Worm (Caenorhabditis elegans) whole organism, mixed stage, embryonic: ENCODE measurements around the gene ncx-9.

ENCODE experiments used
- M03D4.4 ChIP-seq: sonication (generic microtip); optimal IDR thresholded peaks from 2 replicates; lab custom pipeline; 2017; ENCODE audit warnings: mild to moderate bottlenecking, missing genetic modification characterization, missing compliant biosample characterization
- bed-3 ChIP-seq: fragments of 200-800 bp; sonication (Bioruptor generic); optimal IDR thresholded peaks from 3 replicates; lab custom pipeline; 2018; ENCODE audit warnings: mild to moderate bottlenecking, missing genetic modification characterization, moderate library complexity, missing compliant biosample characterization
- blmp-1 ChIP-seq: fragments of 150-350 bp; optimal IDR thresholded peaks from 2 replicates; lab custom pipeline; 2014; ENCODE audit warnings: missing biosample characterization, missing genetic modification characterization
- ceh-39 ChIP-seq: fragments of 150-350 bp; optimal IDR thresholded peaks from 2 replicates; lab custom pipeline; 2014; ENCODE audit warnings: missing biosample characterization, missing genetic modification characterization
- ceh-43 ChIP-seq: fragments of 200-800 bp; sonication (Bioruptor generic); optimal IDR thresholded peaks from 2 replicates; lab custom pipeline; 2018; ENCODE audit warnings: mild to moderate bottlenecking, missing genetic modification characterization, moderate library complexity, missing compliant biosample characterization
- ceh-83 ChIP-seq: fragments of 200-800 bp; sonication (Bioruptor generic); optimal IDR thresholded peaks from 2 replicates; lab custom pipeline; 2018; ENCODE audit warnings: mild to moderate bottlenecking, missing genetic modification characterization, missing compliant biosample characterization
- ces-1 ChIP-seq: fragments of 150-350 bp; optimal IDR thresholded peaks from 2 replicates; lab custom pipeline; 2014; ENCODE audit warnings: missing biosample characterization, missing genetic modification reagents, missing genetic modification characterization
- cnd-1 ChIP-seq: fragments of 200-800 bp; sonication (Bioruptor generic); optimal IDR thresholded peaks from 2 replicates; lab custom pipeline; 2018; ENCODE audit warnings: mild to moderate bottlenecking, missing genetic modification characterization, missing compliant biosample characterization
- drap-1 ChIP-seq: fragments of 200-800 bp; sonication (Bioruptor generic); optimal IDR thresholded peaks from 3 replicates; lab custom pipeline; 2018; ENCODE audit warnings: mild to moderate bottlenecking, missing genetic modification characterization, missing compliant biosample characterization
- elt-3 ChIP-seq: fragments of 150-350 bp; optimal IDR thresholded peaks from 2 replicates; lab custom pipeline; 2014; ENCODE audit warnings: missing biosample characterization, missing genetic modification characterization
- flh-1 ChIP-seq: fragments of 200-800 bp; sonication (Bioruptor generic); optimal IDR thresholded peaks from 2 replicates; lab custom pipeline; 2018; ENCODE audit warnings: mild to moderate bottlenecking, missing genetic modification characterization, moderate library complexity, missing compliant biosample characterization
- ham-2 ChIP-seq: fragments of 200-800 bp; sonication (Bioruptor generic); optimal IDR thresholded peaks from 2 replicates; lab custom pipeline; 2018; ENCODE audit warnings: mild to moderate bottlenecking, missing genetic modification characterization, missing compliant biosample characterization
- hlh-1 ChIP-seq: fragments of 150-350 bp; optimal IDR thresholded peaks from 2 replicates; lab custom pipeline; 2014; ENCODE audit warnings: missing biosample characterization, missing genetic modification reagents, missing genetic modification characterization
- lin-13 ChIP-seq: fragments of 150-350 bp; optimal IDR thresholded peaks from 2 replicates; lab custom pipeline; 2014; ENCODE audit warnings: missing biosample characterization, missing genetic modification characterization
- lin-32 ChIP-seq: fragments of 200-800 bp; sonication (Bioruptor generic); optimal IDR thresholded peaks from 2 replicates; lab custom pipeline; 2018; ENCODE audit warnings: mild to moderate bottlenecking, missing genetic modification characterization, missing compliant biosample characterization
- lsy-2 ChIP-seq: fragments of 150-350 bp; optimal IDR thresholded peaks from 2 replicates; lab custom pipeline; 2014; ENCODE audit warnings: missing biosample characterization, missing genetic modification characterization
- mab-5 ChIP-seq: fragments of 150-350 bp; optimal IDR thresholded peaks from 2 replicates; lab custom pipeline; 2014; ENCODE audit warnings: missing biosample characterization, missing genetic modification characterization
- mep-1 ChIP-seq: fragments of 150-350 bp; optimal IDR thresholded peaks from 2 replicates; lab custom pipeline; 2017; ENCODE audit warnings: missing biosample characterization, missing genetic modification reagents, missing genetic modification characterization, inconsistent platforms
- mls-2 ChIP-seq: sonication (generic microtip); optimal IDR thresholded peaks from 2 replicates; lab custom pipeline; 2016; ENCODE audit warnings: mild to moderate bottlenecking, missing genetic modification characterization, moderate library complexity, missing compliant biosample characterization
- nhr-12 ChIP-seq: fragments of 150-350 bp; optimal IDR thresholded peaks from 2 replicates; lab custom pipeline; 2014; ENCODE audit warnings: missing biosample characterization, missing genetic modification characterization
- nhr-2 ChIP-seq: fragments of 150-350 bp; optimal IDR thresholded peaks from 2 replicates; lab custom pipeline; 2014; ENCODE audit warnings: missing biosample characterization, missing genetic modification characterization
- nhr-237 ChIP-seq: fragments of 150-350 bp; optimal IDR thresholded peaks from 2 replicates; lab custom pipeline; 2014; ENCODE audit warnings: missing biosample characterization, missing genetic modification characterization
- nhr-76 ChIP-seq: sonication (generic microtip); optimal IDR thresholded peaks from 2 replicates; lab custom pipeline; 2017; ENCODE audit warnings: missing biosample characterization, missing genetic modification characterization
- pha-4 ChIP-seq: fragments of 150-350 bp; optimal IDR thresholded peaks from 2 replicates; lab custom pipeline; 2018; ENCODE audit warnings: missing biosample characterization, missing genetic modification reagents, missing genetic modification characterization
- sem-2 ChIP-seq: fragments of 200-800 bp; sonication (Bioruptor generic); optimal IDR thresholded peaks from 2 replicates; lab custom pipeline; 2018; ENCODE audit warnings: mild to moderate bottlenecking, missing genetic modification characterization, missing compliant biosample characterization
- snpc-4 ChIP-seq: fragments of 150-350 bp; optimal IDR thresholded peaks from 2 replicates; lab custom pipeline; 2014; ENCODE audit warnings: missing biosample characterization, missing genetic modification characterization
- sptf-1 ChIP-seq: sonication (generic microtip); optimal IDR thresholded peaks from 2 replicates; lab custom pipeline; 2017; ENCODE audit warnings: mild to moderate bottlenecking, missing genetic modification characterization, moderate library complexity, missing compliant biosample characterization
- tbx-8 ChIP-seq: fragments of 200-800 bp; sonication (Bioruptor generic); optimal IDR thresholded peaks from 2 replicates; lab custom pipeline; 2018; ENCODE audit warnings: mild to moderate bottlenecking, missing genetic modification characterization, moderate library complexity, missing compliant biosample characterization
- unc-120 ChIP-seq: sonication (generic microtip); optimal IDR thresholded peaks from 2 replicates; lab custom pipeline; 2017; ENCODE audit warnings: missing genetic modification characterization, missing compliant biosample characterization; ENCODE audit not compliant: poor library complexity, severe bottlenecking
- unc-39 ChIP-seq: fragments of 150-350 bp; optimal IDR thresholded peaks from 2 replicates; lab custom pipeline; 2014; ENCODE audit warnings: missing biosample characterization, missing genetic modification characterization
- zip-8 ChIP-seq: fragments of 150-350 bp; optimal IDR thresholded peaks from 2 replicates; lab custom pipeline; 2014; ENCODE audit warnings: missing biosample characterization, missing genetic modification characterization
- ztf-11 ChIP-seq: fragments of 150-350 bp; optimal IDR thresholded peaks from 2 replicates; lab custom pipeline; 2014; ENCODE audit warnings: missing biosample characterization, missing genetic modification characterization

ncx-9 gene

DNA sequence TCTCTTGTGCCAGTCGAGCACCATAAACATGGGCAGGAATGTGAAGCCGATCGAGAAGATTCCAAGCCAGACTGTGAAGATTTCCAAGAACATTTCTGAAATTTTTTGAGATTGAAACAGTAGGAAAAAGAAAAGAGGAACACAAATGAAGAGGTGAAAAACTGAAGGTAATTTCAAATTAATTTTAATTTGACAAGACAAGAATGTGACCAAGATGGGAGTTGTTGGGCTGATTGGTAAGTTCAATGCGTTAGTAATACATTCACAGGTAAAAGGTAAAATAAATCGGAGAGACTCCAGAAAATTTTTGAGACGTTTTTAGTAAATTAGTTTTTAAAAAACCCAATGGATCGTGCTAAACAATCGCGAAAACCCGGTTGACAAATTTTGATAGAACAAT lies 35.7 kb upstream of the ncx-9 start, which contains the start of gene swt-7:
Gene swt-7 (minus strand): TSS at position 101 of the 400 bp plus-strand sequence.
- TF ChIP-seq nhr-237 (no peak), cnd-1 (no peak), unc-39 (tag; lab: Kevin White, UChicago) (no peak), M03D4.4 (no peak), lsy-2 (tag; lab: Kevin White, UChicago) (no peak), flh-1 (no peak), nhr-2 (tag; lab: Kevin White, UChicago) (no peak), snpc-4 (no peak), ham-2 (GFP tag; lab: Kevin White, UChicago) (no peak), ztf-11 (tag; lab: Kevin White, UChicago) (no peak), bed-3 (GFP tag; lab: Kevin White, UChicago) (no peak), zip-8 (tag; lab: Kevin White, UChicago) (no peak), unc-120 (tag; lab: Kevin White, UChicago) (no peak), drap-1 (GFP tag; lab: Kevin White, UChicago) (no peak), lin-13 (tag; lab: Kevin White, UChicago) (no peak), lin-32 (GFP tag; lab: Kevin White, UChicago) (no peak), ceh-39 (no peak), mab-5 (tag; lab: Kevin White, UChicago) (no peak), ces-1 (no peak), ceh-43 (GFP tag; lab: Kevin White, UChicago) (no peak)
- TF ChIP-seq, all 35 proteins: peak for 0

DNA sequence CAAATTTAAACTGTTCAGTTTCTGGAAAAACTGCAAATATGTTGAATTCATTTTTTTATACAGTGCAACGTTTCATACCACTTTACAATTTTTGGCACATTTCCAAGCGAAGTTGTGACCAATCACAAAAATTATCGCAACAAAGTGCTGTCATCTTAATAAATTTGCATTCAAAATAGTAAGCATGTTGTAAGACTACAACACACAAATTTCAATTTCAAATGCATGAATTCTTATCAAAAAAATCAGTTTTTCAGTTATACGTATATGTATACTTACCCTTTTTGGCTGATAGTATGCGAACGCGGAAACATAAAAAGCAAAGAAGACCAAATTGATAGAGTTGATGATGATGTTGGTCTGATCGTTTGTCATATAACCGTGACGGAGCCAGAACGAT lies 35.2 kb upstream of the ncx-9 start:
- TF ChIP-seq unc-39 (tag; lab: Kevin White, UChicago) (no peak), sptf-1 (tag; lab: Kevin White, UChicago) (no peak), ham-2 (GFP tag; lab: Kevin White, UChicago) (no peak), ztf-11 (tag; lab: Kevin White, UChicago) (no peak), zip-8 (tag; lab: Kevin White, UChicago) (no peak), hlh-1 (no peak), ces-1 (no peak), lin-13 (tag; lab: Kevin White, UChicago) (no peak)

DNA sequence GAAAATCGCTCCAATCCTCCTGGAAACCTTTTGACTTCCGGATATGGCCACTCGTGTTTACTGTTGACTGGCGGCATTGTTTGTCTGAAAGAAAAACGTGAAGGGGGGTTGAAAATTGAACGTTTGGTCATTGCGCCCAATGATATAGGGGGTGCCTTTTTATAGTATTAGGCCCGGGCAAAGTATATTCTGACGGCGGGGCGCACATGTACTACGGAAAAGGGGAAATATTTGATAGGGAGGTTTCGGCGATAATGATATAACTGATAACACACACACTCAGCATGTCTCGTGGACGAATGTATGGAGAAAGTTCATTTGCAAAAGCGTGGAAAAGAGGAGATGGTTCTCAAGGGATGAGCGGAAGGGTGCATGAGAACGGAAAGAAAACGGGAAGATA lies 32.6 kb upstream of the ncx-9 start, which contains the start of gene cpt-4:
Gene cpt-4 (minus strand): TSS at position 84 of the 400 bp plus-strand sequence.
- no peak for TF ChIP-seq lsy-2 (tag; lab: Kevin White, UChicago)
- no peak for TF ChIP-seq mab-5 (tag; lab: Kevin White, UChicago)
- peak; percentile 43 for TF ChIP-seq elt-3
- no peak for TF ChIP-seq unc-39 (tag; lab: Kevin White, UChicago)

DNA sequence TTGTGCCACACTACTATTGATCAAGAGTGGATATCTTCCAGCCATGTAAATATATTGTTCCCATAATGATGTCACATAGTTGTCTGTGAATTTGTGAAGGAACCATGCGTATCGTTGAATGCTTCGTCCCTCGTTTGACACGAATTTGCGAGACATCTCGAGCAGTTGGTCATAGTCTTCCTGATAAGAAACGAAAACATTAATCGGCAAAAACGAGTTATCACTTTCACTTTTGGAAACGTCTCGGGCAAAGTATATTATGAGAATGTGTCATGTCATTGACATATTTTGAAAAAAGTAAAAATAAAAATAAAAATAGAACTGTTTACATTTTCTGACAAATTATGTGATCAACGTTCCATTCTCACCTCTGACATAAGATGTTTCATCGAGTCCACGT lies 31.4 kb upstream of the ncx-9 start:
- no peak for TF ChIP-seq sem-2 (GFP tag; lab: Kevin White, UChicago)
- TF ChIP-seq drap-1 (GFP tag; lab: Kevin White, UChicago): no peak
- TF ChIP-seq ceh-83 (GFP tag; lab: Kevin White, UChicago): no peak
- no peak for TF ChIP-seq lin-13 (tag; lab: Kevin White, UChicago)
- TF ChIP-seq zip-8 (tag; lab: Kevin White, UChicago): no peak
- no peak for TF ChIP-seq nhr-76 (tag; lab: Kevin White, UChicago)
- TF ChIP-seq unc-39 (tag; lab: Kevin White, UChicago): no peak
- TF ChIP-seq ces-1: no peak
- no peak for TF ChIP-seq blmp-1 (tag; lab: Kevin White, UChicago)
- TF ChIP-seq pha-4: no peak
- no peak for TF ChIP-seq mls-2 (tag; lab: Kevin White, UChicago)
- no peak for TF ChIP-seq cnd-1
- TF ChIP-seq tbx-8 (GFP tag; lab: Kevin White, UChicago): no peak
- TF ChIP-seq hlh-1: no peak
- no peak for TF ChIP-seq mep-1 (tag; lab: Kevin White, UChicago)
- TF ChIP-seq snpc-4: no peak
- TF ChIP-seq ceh-43 (GFP tag; lab: Kevin White, UChicago): no peak
- TF ChIP-seq nhr-12 (tag; lab: Kevin White, UChicago): no peak
- no peak for TF ChIP-seq bed-3 (GFP tag; lab: Kevin White, UChicago)
- TF ChIP-seq lin-32 (GFP tag; lab: Kevin White, UChicago): no peak

DNA sequence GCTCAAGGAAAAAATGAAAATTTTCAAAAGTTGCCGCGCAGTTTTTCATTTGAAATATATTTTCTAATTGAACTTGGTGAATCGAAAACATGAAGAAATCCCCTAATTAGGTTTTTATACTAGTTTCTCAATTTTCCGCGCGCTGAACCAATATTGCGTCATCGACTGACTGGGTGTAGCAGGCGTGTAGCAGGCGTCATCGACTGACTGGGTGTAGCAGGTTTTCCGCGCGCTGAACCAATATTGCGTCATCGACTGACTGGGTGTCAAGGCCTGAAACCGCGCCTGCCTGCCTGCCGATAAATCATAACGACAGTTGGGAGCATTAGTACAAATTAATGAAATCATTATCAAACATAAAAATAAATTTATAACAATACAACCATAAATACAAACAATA lies 28.3 kb upstream of the ncx-9 start:
- TF ChIP-seq nhr-2 (tag; lab: Kevin White, UChicago): peak; percentile 43
- TF ChIP-seq zip-8 (tag; lab: Kevin White, UChicago): peak; percentile 98
- no peak for TF ChIP-seq lsy-2 (tag; lab: Kevin White, UChicago)
